Worm (Caenorhabditis elegans) whole organism, L4 larva: ENCODE measurements around the gene C14C6.5.

Experiments used
- Y105C5A.15 ChIP-seq: fragments of 200-800 bp; sonication (Bioruptor generic); IDR thresholded peaks from 2 replicates; pipeline ENCODE4 v1.3.6; 2022; ENCODE audit warnings: missing genetic modification characterization, missing compliant biosample characterization
- aly-2 ChIP-seq: sonication (generic microtip); optimal IDR thresholded peaks from 2 replicates; lab custom pipeline; 2018; ENCODE audit warnings: missing biosample characterization, missing genetic modification characterization
- ama-1 ChIP-seq: fragments of 150-350 bp; optimal IDR thresholded peaks from 2 replicates; lab custom pipeline; 2014; ENCODE audit warnings: inconsistent platforms, mixed read lengths
- nhr-111 ChIP-seq: fragments of 200-800 bp; sonication (Bioruptor generic); optimal IDR thresholded peaks from 2 replicates; lab custom pipeline; 2018; ENCODE audit warnings: mild to moderate bottlenecking, missing genetic modification characterization, missing compliant biosample characterization
- nhr-28 ChIP-seq: fragments of 150-350 bp; optimal IDR thresholded peaks from 2 replicates; lab custom pipeline; 2014; ENCODE audit warnings: missing biosample characterization, missing genetic modification characterization
- pha-4 ChIP-seq, 2 experiments: fragments of 150-350 bp in 1 of 2; fragments of 200-800 bp in 1 of 2; sonication (Bioruptor generic) in 1 of 2; IDR thresholded peaks in 1 of 2; optimal IDR thresholded peaks in 1 of 2; 2 replicates each; pipeline versions ENCODE4 v1.3.6 to Lab custom; 2014 to 2022; ENCODE audit warnings: missing genetic modification characterization in 2 of 2, missing genetic modification reagents in 2 of 2, missing biosample characterization in 1 of 2, missing compliant biosample characterization in 1 of 2
- pqm-1 ChIP-seq: sonication (generic microtip); optimal IDR thresholded peaks from 2 replicates; lab custom pipeline; 2017; ENCODE audit warnings: missing biosample characterization, missing genetic modification characterization
- skn-1 ChIP-seq: fragments of 150-350 bp; optimal IDR thresholded peaks from 2 replicates; lab custom pipeline; 2014; ENCODE audit warnings: missing biosample characterization, missing genetic modification characterization
- unc-62 ChIP-seq, 3 experiments: fragments of 150-350 bp in 1 of 3; sonication (generic microtip); optimal IDR thresholded peaks in 2 of 3; peaks in 1 of 3; 1 replicate in 1 of 3; 2 replicates in 2 of 3; lab custom pipeline; 2014 to 2017; ENCODE audit warnings: missing biosample characterization in 3 of 3, missing genetic modification characterization in 3 of 3, missing genetic modification reagents in 3 of 3, missing genotype in 1 of 3
- zip-11 ChIP-seq: fragments of 200-800 bp; sonication (Bioruptor generic); IDR thresholded peaks from 2 replicates; pipeline ENCODE4 v1.3.6; 2022; ENCODE audit warnings: missing genetic modification characterization, missing compliant biosample characterization

- TF ChIP-seq pha-4 (GFP tag; IDR thresholded peaks at IDR 0.05; lab: Robert Waterston, UW) = no peak
- no peak for TF ChIP-seq pha-4 (tag; optimal IDR thresholded peaks at IDR 0.05; lab: Kevin White, UChicago)
- peak in 1 of 2 experiments; percentile 93 for TF ChIP-seq unc-62 (GFP tag; optimal IDR thresholded peaks at IDR 0.05 in 1 of 2; lab: Kevin White, UChicago)
- no peak for TF ChIP-seq unc-62 (tag; optimal IDR thresholded peaks at IDR 0.05; lab: Kevin White, UChicago)
- no peak for TF ChIP-seq aly-2 (tag; lab: Kevin White, UChicago)
- no peak for TF ChIP-seq skn-1 (tag; lab: Kevin White, UChicago)
- no peak for TF ChIP-seq ama-1 (lab: Kevin White, UChicago)
- no peak for TF ChIP-seq zip-11 (GFP tag; lab: Robert Waterston, UW)
- TF ChIP-seq nhr-28 (tag; lab: Kevin White, UChicago) = no peak
- TF ChIP-seq nhr-111 (GFP tag; lab: Kevin White, UChicago) = no peak
- no peak for TF ChIP-seq Y105C5A.15 (GFP tag; lab: Robert Waterston, UW)
- TF ChIP-seq pqm-1 (tag; lab: Kevin White, UChicago) = no peak
Observed at ce11 chrV:536571-536970, at the start of gene C14C6.5.
